Fruit fly (Drosophila melanogaster) whole organism, wandering third instar larva: ENCODE measurements around the gene CG14780.

Experiments
- CG9705 ChIP-seq: fragments of 200-800 bp; sonication (Bioruptor generic); optimal IDR thresholded peaks from 2 replicates; lab custom pipeline; 2018; ENCODE audit warnings: missing biosample characterization, mild to moderate bottlenecking, missing genetic modification characterization
- Dfd ChIP-seq: fragments of >200 bp; optimal IDR thresholded peaks from 2 replicates; lab custom pipeline; 2017; ENCODE audit warnings: missing biosample characterization, missing genetic modification characterization
- Jra ChIP-seq: sonication (Bioruptor generic); optimal IDR thresholded peaks from 2 replicates; lab custom pipeline; 2016; ENCODE audit warnings: missing biosample characterization, missing genetic modification characterization
- OdsH ChIP-seq: fragments of 200-800 bp; sonication (Bioruptor generic); optimal IDR thresholded peaks from 2 replicates; lab custom pipeline; 2016; ENCODE audit warnings: missing biosample characterization, mild to moderate bottlenecking, missing genetic modification characterization
- dmrt93B ChIP-seq: fragments of 200-800 bp; sonication (Bioruptor generic); optimal IDR thresholded peaks from 2 replicates; lab custom pipeline; 2018; ENCODE audit warnings: missing biosample characterization, mild to moderate bottlenecking, missing genetic modification characterization
- foxo ChIP-seq, 2 experiments: fragments of 200-800 bp; sonication (Bioruptor generic); optimal IDR thresholded peaks; 2 replicates in 1 of 2; 3 replicates in 1 of 2; lab custom pipeline; 2016 to 2017; ENCODE audit warnings: missing biosample characterization in 2 of 2, missing genetic modification characterization in 2 of 2
- h ChIP-seq: fragments of 200-800 bp; sonication (Bioruptor generic); optimal IDR thresholded peaks from 3 replicates; lab custom pipeline; 2016; ENCODE audit warnings: missing biosample characterization, mild to moderate bottlenecking, missing genetic modification characterization
- pan ChIP-seq: fragments of >200 bp; optimal IDR thresholded peaks from 2 replicates; lab custom pipeline; 2017
- psq ChIP-seq: fragments of 200-800 bp; sonication (Bioruptor generic); optimal IDR thresholded peaks from 3 replicates; lab custom pipeline; 2017; ENCODE audit warnings: missing biosample characterization, mild to moderate bottlenecking, missing genetic modification characterization, moderate library complexity
- usp ChIP-seq: fragments of >200 bp; optimal IDR thresholded peaks from 2 replicates; lab custom pipeline; 2017; ENCODE audit warnings: missing biosample characterization, missing genetic modification characterization

dm6 chrX:1476436-1476835 is 4.1 kb downstream of the CG14780 start:
- TF ChIP-seq pan, result no peak
- no peak for TF ChIP-seq OdsH (GFP tag; lab: Kevin White, UChicago)
- TF ChIP-seq foxo (GFP tag; optimal IDR thresholded peaks at IDR 0.05; lab: Kevin White, UChicago), result no peak
- TF ChIP-seq psq, result no peak
- TF ChIP-seq dmrt93B (GFP tag; lab: Kevin White, UChicago), result no peak
- TF ChIP-seq h, result no peak
- no peak for TF ChIP-seq CG9705 (GFP tag; lab: Kevin White, UChicago)
- TF ChIP-seq usp (GFP tag; lab: Kevin White, UChicago), result no peak
- TF ChIP-seq Jra (GFP tag; lab: Kevin White, UChicago), result no peak
- no peak for TF ChIP-seq Dfd (GFP tag; lab: Kevin White, UChicago)
